Worm (Caenorhabditis elegans) whole organism, midembryonic: ENCODE results near the gene F43H9.3.
A peak's percentile ranks its signal among the peaks of the same experiment; 100 is the strongest.

Experiments used
- T22C8.4 ChIP-seq: fragments of 200-800 bp; sonication (Bioruptor generic); IDR thresholded peaks from 2 replicates; pipeline ENCODE4 v1.3.6; 2022; ENCODE audit warnings: missing genetic modification characterization, missing compliant biosample characterization
- cog-1 ChIP-seq: sonication (generic microtip); optimal IDR thresholded peaks from 2 replicates; lab custom pipeline; 2016; ENCODE audit warnings: missing genetic modification characterization, missing compliant biosample characterization
- flt-1 ChIP-seq: fragments of 200-800 bp; sonication (Bioruptor generic); IDR thresholded peaks from 2 replicates; pipeline ENCODE4 v1.3.6; 2022; ENCODE audit warnings: missing genetic modification characterization, missing compliant biosample characterization
- klf-2 ChIP-seq: fragments of 200-800 bp; sonication (Bioruptor generic); conservative IDR thresholded peaks from 2 replicates; pipeline ENCODE4 v1.3.6; 2022; ENCODE audit warnings: missing genetic modification reagents, missing genetic modification characterization, missing compliant biosample characterization
- med-1 ChIP-seq: sonication (generic microtip); optimal IDR thresholded peaks from 2 replicates; lab custom pipeline; 2017; ENCODE audit warnings: missing genetic modification characterization, mild to moderate bottlenecking, missing compliant biosample characterization, antibody characterized with exemption, missing genetic modification reagents; ENCODE audit not compliant: insufficient read depth
- ref-1 ChIP-seq: fragments of 200-800 bp; sonication (Bioruptor generic); conservative IDR thresholded peaks from 2 replicates; pipeline ENCODE4 v1.3.6; 2022; ENCODE audit warnings: missing genetic modification reagents, missing genetic modification characterization, missing compliant biosample characterization
- tab-1 ChIP-seq: fragments of 200-800 bp; sonication (Bioruptor generic); IDR thresholded peaks from 2 replicates; pipeline ENCODE4 v1.3.6; 2022; ENCODE audit warnings: missing genetic modification characterization, missing compliant biosample characterization
- ztf-23 ChIP-seq: fragments of 200-800 bp; sonication (Bioruptor generic); IDR thresholded peaks from 2 replicates; pipeline ENCODE4 v1.3.6; 2022; ENCODE audit warnings: missing genetic modification reagents, missing genetic modification characterization, missing compliant biosample characterization
- ztf-29 ChIP-seq: fragments of 200-800 bp; sonication (Bioruptor generic); IDR thresholded peaks from 2 replicates; pipeline ENCODE4 v1.3.6; 2022; ENCODE audit warnings: missing genetic modification reagents, missing genetic modification characterization, missing compliant biosample characterization

F43H9.3 gene

DNA sequence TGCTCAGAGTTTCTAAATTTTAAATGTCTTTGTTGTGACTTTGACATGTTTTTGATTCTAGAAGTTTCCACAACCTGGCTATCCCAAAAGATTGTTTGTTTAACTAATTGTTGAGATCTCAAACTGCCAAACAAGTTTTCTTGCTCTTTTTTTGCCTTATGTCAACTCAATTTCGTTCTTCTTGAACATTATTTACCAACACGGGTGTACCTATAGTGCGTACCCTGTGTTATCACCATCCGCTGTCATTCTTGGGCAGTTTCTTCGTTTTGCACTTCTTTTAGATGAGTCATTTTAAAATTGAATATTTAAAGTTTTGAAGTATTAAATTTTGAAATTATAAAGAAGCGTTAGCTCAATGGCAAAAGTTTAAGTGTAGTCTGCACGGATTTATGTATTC is 7.8 kb downstream of the F43H9.3 start, which contains the start of gene sptl-2:
TSS of gene sptl-2 (plus strand) at position 280 of the 400 bp plus-strand sequence.
- TF ChIP-seq cog-1 (tag; lab: Kevin White, UChicago) (no peak), tab-1 (no peak), T22C8.4 (GFP tag; lab: Robert Waterston, UW) (no peak), ztf-29 (GFP tag; lab: Robert Waterston, UW) (no peak)

ce11 chrV:8013901-8014388 is 10.8 kb downstream of the F43H9.3 start, which contains the start of gene Y97E10AR.6:
Gene Y97E10AR.6, minus strand, starts transcription at chrV:8013951.
- no peak for TF ChIP-seq ref-1 (GFP tag; lab: Robert Waterston, UW)
- TF ChIP-seq klf-2 (GFP tag; lab: Robert Waterston, UW) = no peak
- no peak for TF ChIP-seq cog-1 (tag; lab: Kevin White, UChicago)
- TF ChIP-seq ztf-29 (GFP tag; lab: Robert Waterston, UW) = no peak
- no peak for TF ChIP-seq ztf-23 (GFP tag; lab: Robert Waterston, UW)
- no peak for TF ChIP-seq flt-1
- no peak for TF ChIP-seq tab-1
- TF ChIP-seq med-1 (GFP tag; lab: Kevin White, UChicago) = no peak
- no peak for TF ChIP-seq T22C8.4 (GFP tag; lab: Robert Waterston, UW)

- no peak for TF ChIP-seq klf-2 (GFP tag; lab: Robert Waterston, UW)
These were observed 12.7 kb downstream of the F43H9.3 start, which contains the start of gene rpb-9 for ce11 chrV:8012032-8012431. Gene rpb-9, minus strand, starts transcription at chrV:8012345.

DNA sequence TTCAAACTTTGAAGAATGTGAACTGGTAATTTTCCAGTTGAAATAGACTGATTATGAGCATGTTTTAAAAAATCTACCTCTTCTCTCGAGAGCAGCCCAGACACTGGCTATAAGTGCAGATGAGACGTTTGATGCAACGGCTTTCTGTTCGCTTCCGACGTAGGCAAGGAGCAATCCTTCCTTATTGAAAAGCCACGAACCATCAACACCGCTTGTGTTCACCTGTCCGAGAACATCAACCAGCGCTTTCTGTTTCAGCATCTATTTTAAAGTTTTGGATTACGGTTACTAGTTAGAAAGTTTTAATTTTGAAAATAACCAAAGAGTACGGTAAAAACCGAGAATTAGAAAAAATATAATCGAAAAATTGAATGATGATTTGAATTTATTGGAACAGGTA is 13.9 kb downstream of the F43H9.3 start, which contains the start of gene lmtr-2:
TSS of gene lmtr-2 (minus strand) at position 261 of the 400 bp plus-strand sequence.
- TF ChIP-seq flt-1 (no peak), ref-1 (GFP tag; lab: Robert Waterston, UW) (no peak), T22C8.4 (GFP tag; lab: Robert Waterston, UW) (no peak), ztf-29 (GFP tag; lab: Robert Waterston, UW) (no peak), tab-1 (no peak), klf-2 (GFP tag; lab: Robert Waterston, UW) (no peak), cog-1 (tag; lab: Kevin White, UChicago) (no peak), med-1 (GFP tag; lab: Kevin White, UChicago) (no peak), ztf-23 (GFP tag; lab: Robert Waterston, UW) (no peak)

DNA sequence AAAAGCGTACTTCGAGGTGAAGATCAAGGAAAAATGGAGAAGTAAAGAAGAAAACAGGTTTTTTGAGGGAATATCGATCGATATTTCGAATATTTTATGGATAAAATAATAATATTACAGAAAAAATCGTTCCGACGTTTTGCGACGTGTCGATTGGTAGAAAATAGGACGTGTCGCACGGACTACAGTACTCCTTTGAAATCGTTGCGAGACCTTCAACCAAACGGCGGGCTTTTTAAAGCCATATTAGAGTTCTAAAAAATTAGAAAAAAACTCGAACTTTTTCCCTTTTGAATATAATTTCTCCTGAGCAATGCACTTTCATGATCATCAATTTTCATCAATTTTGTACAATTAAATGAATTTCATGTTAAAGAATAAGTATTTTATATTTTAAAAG is 14.6 kb downstream of the F43H9.3 start, which contains the start of gene Y97E10AR.4:
TSS of gene Y97E10AR.4 (minus strand) at position 131 of the 400 bp plus-strand sequence.
- no peak for TF ChIP-seq ref-1 (GFP tag; lab: Robert Waterston, UW)
- TF ChIP-seq klf-2 (GFP tag; lab: Robert Waterston, UW) = no peak
- TF ChIP-seq flt-1 = no peak
- no peak for TF ChIP-seq cog-1 (tag; lab: Kevin White, UChicago)

ce11 chrV:8007460-8008292 is 17.1 kb downstream of the F43H9.3 start, which contains the start of gene Y97E10AR.3:
Gene Y97E10AR.3, minus strand, starts transcription at chrV:8007510.
- TF ChIP-seq tab-1 (no peak), ztf-23 (GFP tag; lab: Robert Waterston, UW) (no peak), cog-1 (tag; lab: Kevin White, UChicago) (no peak), ztf-29 (GFP tag; lab: Robert Waterston, UW) (no peak)

ce11 chrV:8005000-8005399 is 19.7 kb downstream of the F43H9.3 start, which contains the start of gene Y97E10AR.8:
Gene Y97E10AR.8, plus strand, starts transcription at chrV:8005300.
- TF ChIP-seq ztf-29 (GFP tag; lab: Robert Waterston, UW) (no peak), ref-1 (GFP tag; lab: Robert Waterston, UW) (no peak), med-1 (GFP tag; lab: Kevin White, UChicago) (no peak), flt-1 (no peak), cog-1 (tag; lab: Kevin White, UChicago) (no peak), tab-1 (no peak), T22C8.4 (GFP tag; lab: Robert Waterston, UW) (no peak), klf-2 (GFP tag; lab: Robert Waterston, UW) (no peak), ztf-23 (GFP tag; lab: Robert Waterston, UW) (no peak)

ce11 chrV:8000929-8001513 is 23.7 kb downstream of the F43H9.3 start, which contains the start of gene Y97E10AR.1:
Gene Y97E10AR.1, plus strand, starts transcription at chrV:8001463.
- TF ChIP-seq ztf-29 (GFP tag; lab: Robert Waterston, UW) = no peak
- TF ChIP-seq flt-1 = no peak
- TF ChIP-seq klf-2 (GFP tag; lab: Robert Waterston, UW) = no peak
- no peak for TF ChIP-seq T22C8.4 (GFP tag; lab: Robert Waterston, UW)
- peak; percentile 5; the same call in 1 of the 2 replicates for TF ChIP-seq ztf-23 (GFP tag; lab: Robert Waterston, UW)
- no peak for TF ChIP-seq ref-1 (GFP tag; lab: Robert Waterston, UW)
- no peak for TF ChIP-seq med-1 (GFP tag; lab: Kevin White, UChicago)
- peak; percentile 72 for TF ChIP-seq cog-1 (tag; lab: Kevin White, UChicago)
- no peak for TF ChIP-seq tab-1

DNA sequence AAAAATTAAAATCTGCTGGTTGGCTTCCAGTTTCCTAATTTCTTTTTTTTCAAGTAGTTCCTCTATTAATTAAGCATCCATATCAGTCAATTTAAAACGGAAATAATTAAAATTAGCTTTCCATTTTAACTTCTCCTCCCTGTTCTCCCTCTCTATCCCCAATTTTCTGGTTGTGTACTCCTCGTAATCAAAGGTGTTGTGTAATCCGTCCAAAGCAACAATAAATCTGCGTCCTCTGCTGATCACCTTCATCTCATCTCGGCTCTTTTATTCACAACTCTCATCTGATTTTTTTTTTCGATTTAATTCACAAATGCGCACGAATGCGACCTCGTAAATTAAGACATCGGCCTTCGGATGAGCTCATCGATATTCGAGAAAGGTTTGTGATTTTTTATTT is 28.9 kb downstream of the F43H9.3 start, which contains the start of gene Y97E10AR.2:
TSS of gene Y97E10AR.2 (plus strand) at position 301 of the 400 bp plus-strand sequence.
- TF ChIP-seq med-1 (GFP tag; lab: Kevin White, UChicago) (no peak), tab-1 (no peak)
